Fruit fly (Drosophila melanogaster): ENCODE measurements around the gene unc-119.

DNA sequence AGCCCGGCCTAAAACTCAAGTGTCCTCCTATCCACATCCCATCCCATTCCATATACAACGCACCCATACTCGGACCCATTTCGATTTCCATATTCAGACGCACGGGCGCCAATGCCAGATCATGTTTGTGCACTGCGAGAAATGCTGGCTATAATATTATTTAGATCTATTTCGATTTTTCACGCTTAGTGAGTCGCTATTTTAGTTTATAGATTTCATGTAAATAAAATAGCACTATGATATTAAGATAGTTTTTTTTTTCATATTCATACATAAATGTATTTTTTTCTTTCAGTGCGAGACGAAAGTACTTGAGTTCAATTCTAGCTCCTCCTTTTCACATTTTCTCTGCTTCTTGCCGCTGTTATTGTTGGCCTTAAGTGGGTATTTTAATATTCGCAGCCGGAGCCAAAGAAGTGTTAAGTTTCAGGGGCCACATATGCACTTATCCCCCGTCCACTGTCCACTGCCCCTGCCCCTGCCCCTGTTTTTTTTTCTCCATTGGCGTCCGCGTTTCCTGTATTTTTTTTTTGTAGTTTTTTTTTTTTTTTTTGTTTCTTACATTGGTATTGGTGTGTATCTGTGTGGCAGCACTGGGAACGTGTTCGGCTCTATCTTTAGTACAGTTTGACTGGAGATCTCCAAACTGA, 877 bp upstream of the unc-119 start:
- TF ChIP-seq pan (optimal IDR thresholded peaks at IDR 0.05): no peak
- no peak for TF ChIP-seq Dfd (GFP tag; optimal IDR thresholded peaks at IDR 0.05)
- no peak for TF ChIP-seq brk (GFP tag; optimal IDR thresholded peaks at IDR 0.05)
- TF ChIP-seq woc (GFP tag; optimal IDR thresholded peaks at IDR 0.05): peak; percentile 37

Measured in whole organism, wandering third instar larva.